Worm (Caenorhabditis elegans) whole organism, L4 larva: Measurements from ENCODE around the gene M195.2.

Experiments
- D1046.2 ChIP-seq: fragments of 200-800 bp; sonication (Bioruptor generic); IDR thresholded peaks from 2 replicates; pipeline ENCODE4 v1.3.6; 2022; ENCODE audit warnings: missing genetic modification characterization, missing compliant biosample characterization
- F10B5.3 ChIP-seq: sonication (generic microtip); optimal IDR thresholded peaks from 2 replicates; lab custom pipeline; 2016; ENCODE audit warnings: mild to moderate bottlenecking, missing genetic modification characterization, missing compliant biosample characterization
- R02D3.7 ChIP-seq: fragments of 150-350 bp; sonication (generic microtip); optimal IDR thresholded peaks from 3 replicates; lab custom pipeline; 2014; ENCODE audit warnings: missing biosample characterization, missing genetic modification characterization
- T26A8.4 ChIP-seq: fragments of 200-800 bp; sonication (Bioruptor generic); IDR thresholded peaks from 2 replicates; pipeline ENCODE4 v1.3.6; 2022; ENCODE audit warnings: missing genetic modification characterization, missing compliant biosample characterization
- Y48G9A.11 ChIP-seq: fragments of 200-800 bp; sonication (Bioruptor generic); IDR thresholded peaks from 2 replicates; pipeline ENCODE4 v1.3.6; 2022; ENCODE audit warnings: missing genetic modification reagents, missing genetic modification characterization, missing compliant biosample characterization
- Y75B8A.6 ChIP-seq: fragments of 200-800 bp; sonication (Bioruptor generic); IDR thresholded peaks from 2 replicates; pipeline ENCODE4 v1.3.6; 2022; ENCODE audit warnings: missing genetic modification reagents, missing genetic modification characterization, missing compliant biosample characterization
- aha-1 ChIP-seq: fragments of 150-350 bp; peaks from one replicate; lab custom pipeline; 2014; ENCODE audit warnings: missing biosample characterization, missing genetic modification characterization
- aly-2 ChIP-seq: sonication (generic microtip); optimal IDR thresholded peaks from 2 replicates; lab custom pipeline; 2018; ENCODE audit warnings: missing biosample characterization, missing genetic modification characterization
- arid-1 ChIP-seq: fragments of 200-800 bp; sonication (Bioruptor generic); conservative IDR thresholded peaks from 2 replicates; pipeline ENCODE4 v1.3.6; 2022; ENCODE audit warnings: missing genetic modification reagents, missing genetic modification characterization, missing compliant biosample characterization
- ceh-20 ChIP-seq: fragments of 200-800 bp; sonication (Bioruptor generic); IDR thresholded peaks from 2 replicates; pipeline ENCODE4 v1.3.6; 2022; ENCODE audit warnings: missing genetic modification reagents, missing genetic modification characterization, missing compliant biosample characterization
- ceh-28 ChIP-seq: fragments of 150-350 bp; optimal IDR thresholded peaks from 2 replicates; lab custom pipeline; 2014; ENCODE audit warnings: missing biosample characterization, missing genetic modification reagents, missing genetic modification characterization
- ceh-44 ChIP-seq: fragments of 200-800 bp; sonication (Bioruptor generic); IDR thresholded peaks from 2 replicates; pipeline ENCODE4 v1.3.6; 2022; ENCODE audit warnings: missing genetic modification reagents, missing genetic modification characterization, missing compliant biosample characterization
- ces-1 ChIP-seq: fragments of 150-350 bp; sonication (generic microtip); optimal IDR thresholded peaks from 4 replicates; lab custom pipeline; 2014; ENCODE audit warnings: missing biosample characterization, missing genetic modification reagents, missing genetic modification characterization
- daf-12 ChIP-seq: fragments of 150-350 bp; optimal IDR thresholded peaks from 2 replicates; lab custom pipeline; 2014; ENCODE audit warnings: missing biosample characterization, missing genetic modification reagents, missing genetic modification characterization
- daf-16 ChIP-seq, 3 experiments: sonication (generic microtip); optimal IDR thresholded peaks; 2 replicates each; lab custom pipeline; 2016 to 2017; ENCODE audit warnings: missing genetic modification characterization in 3 of 3, missing genetic modification reagents in 3 of 3, mild to moderate bottlenecking in 2 of 3, missing compliant biosample characterization in 2 of 3, missing biosample characterization in 1 of 3, moderate library complexity in 1 of 3
- dmd-6 ChIP-seq: fragments of 200-800 bp; sonication (Bioruptor generic); IDR thresholded peaks from 2 replicates; pipeline ENCODE4 v1.3.6; 2022; ENCODE audit warnings: missing genetic modification reagents, missing genetic modification characterization, missing compliant biosample characterization
- dve-1 ChIP-seq: sonication (generic microtip); optimal IDR thresholded peaks from 2 replicates; lab custom pipeline; 2017; ENCODE audit warnings: antibody characterized with exemption, mild to moderate bottlenecking, missing genetic modification characterization, missing compliant biosample characterization; ENCODE audit not compliant: insufficient read depth
- egl-27 ChIP-seq: sonication (generic microtip); optimal IDR thresholded peaks from 3 replicates; lab custom pipeline; 2017; ENCODE audit warnings: missing biosample characterization, missing genetic modification reagents, missing genetic modification characterization
- fos-1 ChIP-seq: fragments of 150-350 bp; optimal IDR thresholded peaks from 2 replicates; lab custom pipeline; 2014; ENCODE audit warnings: missing biosample characterization, missing genetic modification characterization
- hlh-11 ChIP-seq: fragments of 200-800 bp; sonication (Bioruptor generic); optimal IDR thresholded peaks from 2 replicates; lab custom pipeline; 2018; ENCODE audit warnings: mild to moderate bottlenecking, missing genetic modification characterization, missing compliant biosample characterization
- hlh-30 ChIP-seq: sonication (generic microtip); optimal IDR thresholded peaks from 2 replicates; lab custom pipeline; 2017; ENCODE audit warnings: antibody characterized with exemption, mild to moderate bottlenecking, missing genetic modification characterization, missing compliant biosample characterization; ENCODE audit not compliant: insufficient read depth
- hmg-1.1 ChIP-seq: fragments of 200-800 bp; sonication (Bioruptor generic); IDR thresholded peaks from 2 replicates; pipeline ENCODE4 v1.3.6; 2022; ENCODE audit warnings: missing genetic modification reagents, missing genetic modification characterization, missing compliant biosample characterization
- jun-1 ChIP-seq: fragments of 150-350 bp; optimal IDR thresholded peaks from 2 replicates; lab custom pipeline; 2014; ENCODE audit warnings: missing biosample characterization, missing genetic modification reagents, missing genetic modification characterization
- lin-1 ChIP-seq: fragments of 200-800 bp; sonication (Bioruptor generic); IDR thresholded peaks from 2 replicates; pipeline ENCODE4 v1.3.6; 2022; ENCODE audit warnings: missing genetic modification reagents, missing genetic modification characterization, missing compliant biosample characterization
- lsy-2 ChIP-seq, 2 experiments: fragments of 150-350 bp in 1 of 2; sonication (generic microtip) in 1 of 2; optimal IDR thresholded peaks; 2 replicates each; lab custom pipeline; 2014 to 2017; ENCODE audit warnings: missing biosample characterization in 2 of 2, missing genetic modification characterization in 2 of 2
- mdl-1 ChIP-seq, 2 experiments: fragments of 150-350 bp in 1 of 2; sonication (generic microtip) in 1 of 2; optimal IDR thresholded peaks; 2 replicates each; lab custom pipeline; 2014 to 2017; ENCODE audit warnings: missing biosample characterization in 2 of 2, missing genetic modification characterization in 2 of 2
- mes-2 ChIP-seq: sonication (generic microtip); optimal IDR thresholded peaks from 2 replicates; lab custom pipeline; 2016; ENCODE audit warnings: missing genotype, mild to moderate bottlenecking, missing genetic modification characterization, missing compliant biosample characterization; ENCODE audit not compliant: poor library complexity, severe bottlenecking
- mxl-3 ChIP-seq: fragments of 200-800 bp; sonication (Bioruptor generic); optimal IDR thresholded peaks from 2 replicates; lab custom pipeline; 2018; ENCODE audit warnings: mild to moderate bottlenecking, missing genetic modification characterization, missing compliant biosample characterization
- nhr-102 ChIP-seq: sonication (generic microtip); optimal IDR thresholded peaks from 2 replicates; lab custom pipeline; 2016; ENCODE audit warnings: mild to moderate bottlenecking, missing genetic modification characterization, moderate library complexity, missing compliant biosample characterization
- nhr-237 ChIP-seq: sonication (generic microtip); optimal IDR thresholded peaks from 2 replicates; lab custom pipeline; 2017; ENCODE audit warnings: missing biosample characterization, missing genetic modification characterization
- nhr-25 ChIP-seq: sonication (generic microtip); optimal IDR thresholded peaks from 2 replicates; lab custom pipeline; 2017; ENCODE audit warnings: missing genetic modification characterization, mild to moderate bottlenecking, missing compliant biosample characterization, antibody characterized with exemption, moderate library complexity, borderline replicate concordance; ENCODE audit not compliant: insufficient read depth
- nhr-28 ChIP-seq: fragments of 150-350 bp; optimal IDR thresholded peaks from 2 replicates; lab custom pipeline; 2014; ENCODE audit warnings: missing biosample characterization, missing genetic modification characterization
- nhr-48 ChIP-seq: sonication (generic microtip); optimal IDR thresholded peaks from 2 replicates; lab custom pipeline; 2016; ENCODE audit warnings: mild to moderate bottlenecking, missing genetic modification characterization, missing compliant biosample characterization
- nhr-6 ChIP-seq: fragments of 150-350 bp; optimal IDR thresholded peaks from 2 replicates; lab custom pipeline; 2014; ENCODE audit warnings: missing biosample characterization, missing genetic modification characterization
- nhr-77 ChIP-seq: fragments of 150-350 bp; optimal IDR thresholded peaks from 2 replicates; lab custom pipeline; 2014; ENCODE audit warnings: missing biosample characterization, missing genetic modification characterization
- php-3 ChIP-seq: fragments of 200-800 bp; sonication (Bioruptor generic); IDR thresholded peaks from 2 replicates; pipeline ENCODE4 v1.3.6; 2022; ENCODE audit warnings: missing genetic modification reagents, missing genetic modification characterization, missing compliant biosample characterization
- pqm-1 ChIP-seq: sonication (generic microtip); optimal IDR thresholded peaks from 2 replicates; lab custom pipeline; 2017; ENCODE audit warnings: missing biosample characterization, missing genetic modification characterization
- rbr-2 ChIP-seq: sonication (generic microtip); optimal IDR thresholded peaks from 2 replicates; lab custom pipeline; 2016; ENCODE audit warnings: missing genotype, missing genetic modification characterization, missing compliant biosample characterization
- set-16 ChIP-seq: fragments of 200-800 bp; sonication (Bioruptor generic); IDR thresholded peaks from 2 replicates; pipeline ENCODE4 v1.3.6; 2022; ENCODE audit warnings: missing genetic modification reagents, missing genetic modification characterization, missing compliant biosample characterization
- skn-1 ChIP-seq: fragments of 150-350 bp; optimal IDR thresholded peaks from 2 replicates; lab custom pipeline; 2014; ENCODE audit warnings: missing biosample characterization, missing genetic modification characterization
- spr-1 ChIP-seq: sonication (generic microtip); optimal IDR thresholded peaks from 2 replicates; lab custom pipeline; 2016; ENCODE audit warnings: mild to moderate bottlenecking, missing genetic modification characterization, missing compliant biosample characterization
- tra-1 ChIP-seq: fragments of 200-800 bp; sonication (Bioruptor generic); IDR thresholded peaks from 2 replicates; pipeline ENCODE4 v1.3.6; 2022; ENCODE audit warnings: missing genetic modification reagents, missing genetic modification characterization, missing compliant biosample characterization
- unc-130 ChIP-seq: sonication (generic microtip); optimal IDR thresholded peaks from 2 replicates; lab custom pipeline; 2016; ENCODE audit warnings: missing genetic modification reagents, missing genetic modification characterization, missing compliant biosample characterization
- zfp-2 ChIP-seq: sonication (generic microtip); optimal IDR thresholded peaks from 2 replicates; lab custom pipeline; 2016; ENCODE audit warnings: mild to moderate bottlenecking, missing genetic modification characterization, missing compliant biosample characterization
- ztf-11 ChIP-seq: fragments of 150-350 bp; optimal IDR thresholded peaks from 2 replicates; lab custom pipeline; 2014; ENCODE audit warnings: missing biosample characterization, missing genetic modification characterization
- ztf-7 ChIP-seq: fragments of 150-350 bp; optimal IDR thresholded peaks from 2 replicates; lab custom pipeline; 2014; ENCODE audit warnings: missing biosample characterization, missing genetic modification characterization

M195.2 gene

DNA sequence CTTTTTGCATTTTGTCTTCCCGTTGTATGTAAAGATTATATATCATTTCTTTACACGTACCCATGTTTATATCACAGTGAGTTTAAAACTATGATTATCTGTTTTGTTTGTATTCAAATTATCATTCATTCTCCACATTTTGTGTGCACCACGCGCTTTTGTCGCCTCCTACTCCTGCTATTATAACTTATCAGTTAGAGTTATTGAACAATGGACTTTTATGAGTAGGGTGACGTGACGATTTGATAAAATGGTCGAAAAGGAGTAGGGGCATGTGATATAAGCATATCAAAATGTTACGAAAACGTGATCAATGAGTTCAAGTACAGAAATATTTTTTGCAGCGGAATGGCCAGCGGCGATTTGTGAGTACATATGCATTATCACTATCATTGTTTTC is 22.3 kb downstream of the M195.2 start (continued):
- TF ChIP-seq nhr-25 (no peak), egl-27 (no peak), php-3 (GFP tag; lab: Robert Waterston, UW) (peak; percentile 94), F10B5.3 (tag; lab: Kevin White, UChicago) (no peak), ztf-7 (tag; lab: Kevin White, UChicago) (no peak), ceh-44 (GFP tag; lab: Robert Waterston, UW) (no peak), jun-1 (tag; lab: Kevin White, UChicago) (no peak), spr-1 (tag; lab: Kevin White, UChicago) (no peak), fos-1 (tag; lab: Kevin White, UChicago) (no peak), hmg-1.1 (GFP tag; lab: Robert Waterston, UW) (no peak), R02D3.7 (tag; lab: Kevin White, UChicago) (no peak), ceh-20 (GFP tag; lab: Robert Waterston, UW) (no peak), set-16 (GFP tag; lab: Robert Waterston, UW) (no peak), rbr-2 (no peak), unc-130 (GFP tag; lab: Kevin White, UChicago) (no peak), ztf-11 (tag; lab: Kevin White, UChicago) (no peak), ces-1 (GFP tag; lab: Kevin White, UChicago) (no peak), aly-2 (tag; lab: Kevin White, UChicago) (no peak), lsy-2 (tag; optimal IDR thresholded peaks at IDR 0.05; lab: Kevin White, UChicago) (peak in 1 of 2 experiments; percentile 68), ceh-28 (tag; lab: Kevin White, UChicago) (no peak), daf-12 (no peak), skn-1 (no peak), nhr-48 (tag; lab: Kevin White, UChicago) (peak; percentile 87), Y48G9A.11 (GFP tag; lab: Robert Waterston, UW) (no peak), D1046.2 (no peak), arid-1 (GFP tag; lab: Robert Waterston, UW) (no peak), nhr-6 (tag; lab: Kevin White, UChicago) (no peak)
- TF ChIP-seq, all 104 proteins: peak for 26

DNA sequence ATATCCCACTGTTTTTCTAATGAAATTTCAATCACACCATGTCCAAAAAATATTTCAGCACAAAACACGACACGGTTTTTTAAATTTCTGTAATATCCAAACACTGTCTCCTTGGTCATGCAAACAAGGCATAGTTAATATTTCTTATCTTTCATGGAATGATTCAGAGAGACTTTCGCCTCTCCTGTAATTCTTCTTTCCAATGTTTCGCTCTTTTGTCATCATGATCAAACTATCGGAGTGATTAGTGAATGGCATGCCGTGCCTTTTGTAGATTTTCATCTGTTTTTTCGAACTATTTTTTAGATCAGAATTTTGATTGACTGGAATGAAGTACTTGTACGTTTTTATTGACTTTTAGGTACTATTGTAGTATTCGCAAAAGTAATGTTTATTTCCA is 23.8 kb downstream of the M195.2 start:
- TF ChIP-seq Y75B8A.6: no peak
- TF ChIP-seq nhr-77 (tag; lab: Kevin White, UChicago): peak; percentile 65
- TF ChIP-seq lin-1 (GFP tag; lab: Robert Waterston, UW): no peak
- TF ChIP-seq tra-1: peak; percentile 25; the same call in 1 of the 2 replicates
- peak; percentile 78 for TF ChIP-seq hlh-11
- TF ChIP-seq nhr-28 (tag; lab: Kevin White, UChicago): peak; percentile 76
- TF ChIP-seq mdl-1 (tag; optimal IDR thresholded peaks at IDR 0.05; lab: Kevin White, UChicago): peak in 1 of 2 experiments; percentile 19
- peak; percentile 37 for TF ChIP-seq nhr-48 (tag; lab: Kevin White, UChicago)
- TF ChIP-seq nhr-237 (tag; lab: Kevin White, UChicago): no peak
- TF ChIP-seq nhr-6 (tag; lab: Kevin White, UChicago): peak; percentile 20
- peak; percentile 34 for TF ChIP-seq hlh-30 (tag; lab: Kevin White, UChicago)
- peak; percentile 2 for TF ChIP-seq mxl-3
- no peak for TF ChIP-seq ztf-11 (tag; lab: Kevin White, UChicago)
- TF ChIP-seq daf-16 (GFP tag; optimal IDR thresholded peaks at IDR 0.05; lab: Kevin White, UChicago): no peak
- TF ChIP-seq daf-16 (tag; optimal IDR thresholded peaks at IDR 0.05; lab: Kevin White, UChicago): peak; percentile 36
- no peak for TF ChIP-seq T26A8.4 (GFP tag; lab: Robert Waterston, UW)
- TF ChIP-seq lsy-2 (tag; optimal IDR thresholded peaks at IDR 0.05; lab: Kevin White, UChicago): peak in 1 of 2 experiments; percentile 25
- peak; percentile 88 for TF ChIP-seq dmd-6
- TF ChIP-seq dve-1 (tag; lab: Kevin White, UChicago): peak; percentile 66
- TF ChIP-seq nhr-25: no peak
- TF ChIP-seq zfp-2 (tag; lab: Kevin White, UChicago): no peak
- no peak for TF ChIP-seq ceh-44 (GFP tag; lab: Robert Waterston, UW)
- TF ChIP-seq nhr-102 (tag; lab: Kevin White, UChicago): peak; percentile 43
- TF ChIP-seq mes-2: peak; percentile 44
- peak; percentile 72 for TF ChIP-seq aha-1
- no peak for TF ChIP-seq php-3 (GFP tag; lab: Robert Waterston, UW)
- peak; percentile 81 for TF ChIP-seq pqm-1 (tag; lab: Kevin White, UChicago)
- TF ChIP-seq, all 104 proteins: peak for 17
